Fruit fly (Drosophila melanogaster): ENCODE measurements around the gene LSm3.

LSm3 gene

DNA sequence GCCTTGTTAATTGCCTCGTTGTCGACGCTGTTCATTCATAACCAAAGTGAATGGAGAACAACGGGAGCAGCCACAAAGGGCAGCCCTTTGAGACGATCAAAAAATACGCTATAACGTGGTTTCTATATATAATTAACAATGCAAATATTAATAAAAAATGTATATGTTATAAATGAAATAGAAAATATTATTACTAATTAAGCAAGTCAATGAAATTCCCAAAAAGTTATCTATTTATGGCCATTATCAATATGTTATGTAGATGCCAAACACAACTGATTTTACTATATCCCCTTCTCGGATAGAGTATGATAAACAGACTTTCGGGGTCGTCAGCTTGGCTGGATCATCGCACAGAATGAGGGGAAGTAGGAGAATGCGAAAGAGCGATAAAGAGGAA, 26.6 kb upstream of the LSm3 start:
- TF ChIP-seq Myc (optimal IDR thresholded peaks at IDR 0.05), result no peak
- no peak for TF ChIP-seq Hr83 (GFP tag; optimal IDR thresholded peaks at IDR 0.05; ENCODE audit: poor library complexity, severe bottlenecking)
- no peak for TF ChIP-seq usp (GFP tag; optimal IDR thresholded peaks at IDR 0.05)
- TF ChIP-seq CG32264 (GFP tag; optimal IDR thresholded peaks at IDR 0.05), result no peak
- TF ChIP-seq brk (GFP tag; optimal IDR thresholded peaks at IDR 0.05), result no peak
- TF ChIP-seq OdsH (GFP tag; optimal IDR thresholded peaks at IDR 0.05), result no peak
- no peak for TF ChIP-seq rgr (GFP tag; optimal IDR thresholded peaks at IDR 0.05)
- TF ChIP-seq GATAd (GFP tag; optimal IDR thresholded peaks at IDR 0.05), result no peak
- no peak for TF ChIP-seq Hr78 (GFP tag; optimal IDR thresholded peaks at IDR 0.05)
- TF ChIP-seq HLH106 (tag; optimal IDR thresholded peaks at IDR 0.05), result no peak
- no peak for TF ChIP-seq fru (GFP tag; optimal IDR thresholded peaks at IDR 0.05)
- no peak for TF ChIP-seq lola (GFP tag; optimal IDR thresholded peaks at IDR 0.05)
- TF ChIP-seq Vsx2 (GFP tag; optimal IDR thresholded peaks at IDR 0.05; ENCODE audit: partially characterized antibody), result no peak
- no peak for TF ChIP-seq woc (GFP tag; optimal IDR thresholded peaks at IDR 0.05)
- TF ChIP-seq Rel (GFP tag; optimal IDR thresholded peaks at IDR 0.05), result no peak
- no peak for TF ChIP-seq Rel (tag; optimal IDR thresholded peaks at IDR 0.05)
- TF ChIP-seq CG9705 (GFP tag; optimal IDR thresholded peaks at IDR 0.05), result no peak
- no peak for TF ChIP-seq jim (GFP tag; optimal IDR thresholded peaks at IDR 0.05)
- TF ChIP-seq dmrt93B (GFP tag; optimal IDR thresholded peaks at IDR 0.05), result no peak

DNA sequence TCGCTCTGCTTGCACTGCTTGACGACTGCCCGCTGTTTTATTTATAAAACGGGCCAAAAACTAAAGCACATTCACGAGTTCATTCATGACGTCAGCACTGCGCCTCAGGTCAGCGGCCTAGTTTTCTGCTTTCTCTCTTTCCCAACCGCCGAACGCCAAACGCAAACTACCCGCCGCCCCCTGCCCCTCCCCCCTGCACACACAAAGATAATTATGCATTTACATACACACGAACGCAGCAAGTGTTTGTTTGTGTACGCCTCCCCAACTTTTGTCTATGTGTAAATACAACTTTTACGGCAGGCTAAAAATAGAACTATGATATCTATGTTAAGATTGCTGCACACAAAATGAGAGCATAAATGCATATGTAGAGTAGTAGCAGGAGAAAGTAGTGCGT, 24.9 kb upstream of the LSm3 start:
- TF ChIP-seq CrebA (GFP tag; optimal IDR thresholded peaks at IDR 0.05; ENCODE audit: borderline replicate concordance), result no peak
- TF ChIP-seq usp (GFP tag; optimal IDR thresholded peaks at IDR 0.05), result no peak
- no peak for TF ChIP-seq CG9705 (GFP tag; optimal IDR thresholded peaks at IDR 0.05)
- no peak for TF ChIP-seq woc (GFP tag; optimal IDR thresholded peaks at IDR 0.05)

DNA sequence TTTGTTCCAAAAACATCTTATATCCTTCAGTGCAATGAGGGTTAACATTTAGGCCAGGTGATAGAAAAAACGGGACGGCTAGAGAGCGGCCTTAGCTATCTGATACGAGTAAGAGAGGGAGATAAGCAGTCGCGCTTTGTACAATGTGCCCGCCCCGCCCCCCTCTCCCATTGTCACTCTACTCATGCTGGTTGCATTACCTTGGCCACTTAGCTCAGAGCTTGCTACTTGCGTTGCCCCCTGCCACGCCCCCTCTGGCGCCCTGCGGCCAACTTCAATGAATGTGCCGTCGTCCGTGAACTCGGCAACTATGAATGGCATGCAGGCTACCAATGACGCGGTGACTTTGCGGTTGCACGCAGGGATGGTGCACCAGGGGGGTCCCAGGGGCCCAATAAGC, 24.3 kb upstream of the LSm3 start:
- TF ChIP-seq fru (GFP tag; optimal IDR thresholded peaks at IDR 0.05) (no peak), tai (GFP tag; optimal IDR thresholded peaks at IDR 0.05) (no peak), CG32264 (GFP tag; optimal IDR thresholded peaks at IDR 0.05) (no peak), psq (GFP tag; optimal IDR thresholded peaks at IDR 0.05) (no peak)

DNA sequence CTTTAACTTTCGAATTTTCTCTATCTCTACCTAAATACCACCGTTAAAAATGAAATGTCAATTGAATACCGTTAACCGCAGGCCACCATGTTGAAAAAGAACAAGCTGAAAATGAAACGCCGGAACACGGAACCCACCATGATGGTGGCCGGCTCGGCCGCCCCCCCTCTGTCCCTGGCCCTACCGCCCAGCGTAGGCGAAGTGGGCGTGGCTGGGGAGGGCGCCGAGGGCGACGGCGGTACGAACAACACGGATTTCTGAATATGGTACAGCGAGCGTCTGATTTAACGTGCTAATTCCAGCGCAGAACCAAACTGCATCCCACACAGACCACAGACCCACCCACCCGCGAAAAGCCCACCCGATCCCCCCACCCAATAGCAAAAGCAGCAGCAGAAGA, 14.4 kb upstream of the LSm3 start:
- TF ChIP-seq ey (GFP tag; optimal IDR thresholded peaks at IDR 0.05) (no peak), sage (GFP tag; optimal IDR thresholded peaks at IDR 0.05) (no peak), OdsH (GFP tag; optimal IDR thresholded peaks at IDR 0.05) (no peak), Vsx2 (GFP tag; optimal IDR thresholded peaks at IDR 0.05; ENCODE audit: partially characterized antibody) (no peak), dl (GFP tag; optimal IDR thresholded peaks at IDR 0.05; ENCODE audit: insufficient read depth in 1 of 2, partially characterized antibody in 2 of 2) (no peak), jim (GFP tag; optimal IDR thresholded peaks at IDR 0.05) (no peak), Dfd (GFP tag; optimal IDR thresholded peaks at IDR 0.05) (peak; percentile 93), h (GFP tag; optimal IDR thresholded peaks at IDR 0.05) (no peak)

DNA sequence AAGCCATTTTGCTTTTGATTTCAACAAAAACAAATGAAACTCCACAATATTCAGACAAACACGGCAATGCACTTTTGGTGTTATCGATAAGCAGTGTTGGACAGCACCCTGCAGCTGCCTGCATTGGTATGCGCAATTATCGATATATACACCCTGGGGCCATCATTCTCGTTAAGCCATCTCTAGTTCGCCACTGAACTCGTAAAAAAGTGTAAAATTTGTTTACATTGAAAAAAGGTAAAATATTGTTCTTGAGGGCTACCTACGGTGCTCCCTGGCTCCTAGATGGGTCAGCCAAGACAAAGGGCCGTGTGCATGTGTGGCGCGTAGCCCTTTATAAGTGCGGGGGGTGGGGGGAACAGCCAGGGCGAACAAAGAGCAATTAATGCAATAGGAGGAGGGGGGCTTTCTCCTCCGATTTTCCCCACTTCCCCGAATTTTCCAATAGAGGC, 9.6 kb upstream of the LSm3 start, which contains the start of the genes CG13603 and CG5902:
Gene CG13603 (minus strand): TSS at position 91 of the 452 bp plus-strand sequence.
Gene CG5902 (plus strand): TSS at position 164 of the 452 bp plus-strand sequence.
- TF ChIP-seq lola (GFP tag; optimal IDR thresholded peaks at IDR 0.05) (no peak), Hr83 (GFP tag; optimal IDR thresholded peaks at IDR 0.05; ENCODE audit: poor library complexity, severe bottlenecking) (peak; percentile 97), jim (GFP tag; optimal IDR thresholded peaks at IDR 0.05) (peak; percentile 45), Dfd (GFP tag; optimal IDR thresholded peaks at IDR 0.05) (no peak), brk (GFP tag; optimal IDR thresholded peaks at IDR 0.05) (no peak), h (GFP tag; optimal IDR thresholded peaks at IDR 0.05) (peak; percentile 74), foxo (GFP tag; optimal IDR thresholded peaks at IDR 0.05) (peak in 1 of 2 experiments; percentile 73), GATAd (GFP tag; optimal IDR thresholded peaks at IDR 0.05) (no peak), Dif (GFP tag; optimal IDR thresholded peaks at IDR 0.05; ENCODE audit: partially characterized antibody) (no peak), fru (GFP tag; optimal IDR thresholded peaks at IDR 0.05) (peak; percentile 72), woc (GFP tag; optimal IDR thresholded peaks at IDR 0.05) (no peak), br (GFP tag; optimal IDR thresholded peaks at IDR 0.05) (peak; percentile 71), tai (GFP tag; optimal IDR thresholded peaks at IDR 0.05) (no peak), psq (GFP tag; optimal IDR thresholded peaks at IDR 0.05) (peak; percentile 22), Hnf4 (GFP tag; optimal IDR thresholded peaks at IDR 0.05) (peak; percentile 88), sv (GFP tag; optimal IDR thresholded peaks at IDR 0.05) (peak; percentile 14), Vsx2 (GFP tag; optimal IDR thresholded peaks at IDR 0.05; ENCODE audit: partially characterized antibody) (peak; percentile 83), CG32264 (GFP tag; optimal IDR thresholded peaks at IDR 0.05) (no peak), sage (GFP tag; optimal IDR thresholded peaks at IDR 0.05) (no peak), Sp1 (GFP tag; optimal IDR thresholded peaks at IDR 0.05) (peak; percentile 15), HLH106 (tag; optimal IDR thresholded peaks at IDR 0.05) (peak; percentile 35), dmrt93B (GFP tag; optimal IDR thresholded peaks at IDR 0.05) (no peak), dsf (GFP tag; optimal IDR thresholded peaks at IDR 0.05; ENCODE audit: borderline replicate concordance) (no peak), Abd-B (GFP tag; optimal IDR thresholded peaks at IDR 0.05) (no peak), Rel (GFP tag; optimal IDR thresholded peaks at IDR 0.05) (no peak), Rel (tag; optimal IDR thresholded peaks at IDR 0.05) (peak; percentile 64), usp (GFP tag; optimal IDR thresholded peaks at IDR 0.05) (no peak), Mio (GFP tag; optimal IDR thresholded peaks at IDR 0.05) (no peak), Jra (GFP tag; optimal IDR thresholded peaks at IDR 0.05) (peak; percentile 77), pan (optimal IDR thresholded peaks at IDR 0.05) (no peak), dl (GFP tag; optimal IDR thresholded peaks at IDR 0.05; ENCODE audit: insufficient read depth in 1 of 2, partially characterized antibody in 2 of 2) (no peak), rgr (GFP tag; optimal IDR thresholded peaks at IDR 0.05) (peak; percentile 75), CrebA (GFP tag; optimal IDR thresholded peaks at IDR 0.05; ENCODE audit: borderline replicate concordance) (no peak), CG9705 (GFP tag; optimal IDR thresholded peaks at IDR 0.05) (peak; percentile 47), Myc (optimal IDR thresholded peaks at IDR 0.05) (no peak), OdsH (GFP tag; optimal IDR thresholded peaks at IDR 0.05) (peak; percentile 62)

All from whole organism, wandering third instar larva.